Fruit fly (Drosophila melanogaster): Measurements from ENCODE around the gene CG43815.

The CG43815 gene

DNA sequence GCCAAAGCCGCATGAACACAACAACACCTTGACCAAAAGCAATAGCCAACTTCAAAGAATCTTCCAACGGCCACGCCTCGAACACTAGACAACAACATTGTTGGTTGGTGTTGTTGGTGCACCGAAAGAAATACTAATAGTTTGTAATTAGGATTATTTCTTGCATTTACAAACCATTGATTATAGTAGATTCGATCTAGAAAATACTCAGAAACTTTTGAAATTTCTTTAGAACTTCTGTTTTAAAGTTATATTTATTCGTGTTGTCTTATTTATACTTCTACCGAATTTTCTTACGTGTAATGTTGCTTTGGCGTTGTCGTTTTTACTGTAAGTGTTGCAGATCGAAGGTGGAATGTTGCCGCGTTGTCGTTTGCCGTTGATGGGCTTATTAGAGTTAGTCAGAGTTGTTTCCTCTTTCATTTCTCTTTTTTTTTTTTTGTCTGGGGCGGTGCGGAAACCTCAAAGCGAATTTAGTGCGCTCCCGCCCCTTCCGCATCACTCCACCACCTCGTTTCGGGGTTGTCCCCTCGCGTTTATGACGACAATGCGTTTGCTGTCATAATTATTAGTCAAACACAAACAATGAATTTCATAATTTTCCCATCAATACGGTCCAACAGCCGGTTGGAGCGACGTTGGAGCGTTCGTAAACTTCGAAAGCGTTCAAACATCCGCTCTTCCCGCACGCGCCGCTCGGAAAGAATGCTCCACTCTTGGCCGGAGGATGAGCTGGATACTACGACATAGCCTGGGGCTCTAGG lies at the start of gene CG43815:
CG43815 (plus strand) TSS at position 532 of the 764 bp plus-strand sequence.
- no peak for TF ChIP-seq noc (tag; optimal IDR thresholded peaks at IDR 0.05)

dm6 chr2L:3530186-3530832 lies 45.7 kb upstream of the CG43815 start, which contains the start of the genes Spindly and IFT57:
Gene Spindly, minus strand, starts transcription at chr2L:3530317.
Gene IFT57, plus strand, starts transcription at chr2L:3530789.
- no peak for TF ChIP-seq noc (tag; optimal IDR thresholded peaks at IDR 0.05)

- no peak for TF ChIP-seq noc (tag; optimal IDR thresholded peaks at IDR 0.05)
Measured at dm6 chr2L:3532973-3533525, 43.0 kb upstream of the CG43815 start.

dm6 chr2L:3534227-3534842 lies 41.7 kb upstream of the CG43815 start:
- peak; percentile 10 for TF ChIP-seq noc (tag; optimal IDR thresholded peaks at IDR 0.05)

- TF ChIP-seq noc (tag; optimal IDR thresholded peaks at IDR 0.05) = no peak
Measured at dm6 chr2L:3538564-3539411, 37.2 kb upstream of the CG43815 start, which contains the start of gene drm. Gene drm, plus strand, starts transcription at chr2L:3539247.

- no peak for TF ChIP-seq noc (tag; optimal IDR thresholded peaks at IDR 0.05)
Measured at dm6 chr2L:3539412-3539743, 36.6 kb upstream of the CG43815 start.

DNA sequence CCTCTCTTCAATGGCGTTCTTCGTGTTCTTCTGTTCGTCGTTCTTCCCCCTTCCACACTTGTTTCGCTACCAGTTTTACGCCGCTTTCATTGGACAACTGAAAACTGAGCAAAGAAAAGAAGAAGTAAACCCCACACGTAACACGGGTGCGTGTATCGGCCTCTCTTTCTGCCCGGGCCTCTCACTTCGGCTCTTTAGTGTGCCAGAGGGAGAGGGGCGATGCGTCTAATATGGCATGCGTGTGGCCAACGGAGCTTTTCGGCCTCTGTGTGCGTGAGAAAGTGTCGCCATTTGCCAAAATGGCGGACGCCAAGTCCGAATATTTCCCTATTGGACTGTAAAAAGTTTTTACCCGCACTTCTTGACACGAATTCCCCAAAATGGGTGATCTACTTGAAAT lies 36.0 kb upstream of the CG43815 start:
- TF ChIP-seq noc (tag; optimal IDR thresholded peaks at IDR 0.05) = no peak

DNA sequence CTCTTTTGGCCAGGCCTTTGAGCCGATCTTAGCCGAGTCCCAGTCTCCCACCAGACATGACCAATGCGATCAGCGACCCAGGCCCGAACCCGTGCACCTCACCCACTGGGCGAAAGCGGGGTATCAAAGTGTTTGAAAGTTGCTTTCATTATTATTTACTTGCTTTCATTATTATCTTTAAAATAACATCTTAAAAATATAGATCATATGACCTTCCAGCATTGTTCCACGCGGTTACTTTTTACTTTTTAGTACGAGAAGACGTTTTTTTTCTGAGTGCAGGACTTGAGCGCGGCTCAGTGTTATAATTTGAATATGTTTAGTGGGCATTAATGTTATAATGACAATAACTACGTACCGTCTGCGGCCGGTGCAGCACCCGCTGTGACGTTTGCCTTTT lies 32.9 kb upstream of the CG43815 start:
- TF ChIP-seq noc (tag; optimal IDR thresholded peaks at IDR 0.05) = no peak

dm6 chr2L:3545033-3545666 lies 30.9 kb upstream of the CG43815 start:
- TF ChIP-seq noc (tag; optimal IDR thresholded peaks at IDR 0.05) = no peak

DNA sequence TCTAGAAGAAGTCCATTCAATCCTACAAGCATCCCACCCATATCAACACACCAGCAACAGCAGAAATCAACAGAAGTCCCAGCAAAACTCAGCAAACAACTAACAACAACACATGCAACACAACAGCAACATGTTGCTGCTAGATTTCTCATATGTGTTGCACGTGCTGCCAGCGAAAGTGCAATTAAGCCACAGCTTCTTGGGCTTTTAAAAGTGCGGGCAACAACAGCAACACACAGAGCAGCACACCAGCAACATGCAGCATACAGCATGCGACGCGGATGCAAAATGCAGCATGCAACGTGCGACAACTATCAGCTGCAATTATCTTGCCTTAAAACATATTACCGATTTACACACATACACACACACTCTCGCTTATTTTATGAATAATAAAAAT lies 28.5 kb upstream of the CG43815 start:
- TF ChIP-seq noc (tag; optimal IDR thresholded peaks at IDR 0.05) = no peak

- TF ChIP-seq noc (tag; optimal IDR thresholded peaks at IDR 0.05) = no peak
Measured at dm6 chr2L:3548879-3549278, 27.1 kb upstream of the CG43815 start.

DNA sequence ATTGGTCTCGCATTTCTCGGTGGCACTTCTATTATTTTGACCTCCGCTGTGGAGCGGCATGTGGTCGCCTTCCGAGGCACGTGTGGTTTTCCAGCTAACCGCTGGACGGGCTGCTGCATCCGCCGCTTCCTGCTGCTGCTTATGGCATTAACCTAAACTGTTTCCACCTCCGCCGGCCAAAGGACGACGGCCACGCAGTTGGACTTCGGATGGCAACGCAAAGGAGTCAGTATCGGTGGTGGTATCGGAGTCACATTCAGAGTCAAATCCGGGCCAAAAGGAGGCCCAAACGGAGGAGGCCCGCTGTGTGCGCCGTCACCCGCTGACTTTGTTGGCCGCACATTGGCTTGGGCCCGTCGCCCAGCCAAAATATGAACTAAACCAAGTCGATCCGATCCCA lies 26.3 kb upstream of the CG43815 start:
- no peak for TF ChIP-seq noc (tag; optimal IDR thresholded peaks at IDR 0.05)

- no peak for TF ChIP-seq noc (tag; optimal IDR thresholded peaks at IDR 0.05)
Measured at dm6 chr2L:3550583-3550982, 25.4 kb upstream of the CG43815 start.

DNA sequence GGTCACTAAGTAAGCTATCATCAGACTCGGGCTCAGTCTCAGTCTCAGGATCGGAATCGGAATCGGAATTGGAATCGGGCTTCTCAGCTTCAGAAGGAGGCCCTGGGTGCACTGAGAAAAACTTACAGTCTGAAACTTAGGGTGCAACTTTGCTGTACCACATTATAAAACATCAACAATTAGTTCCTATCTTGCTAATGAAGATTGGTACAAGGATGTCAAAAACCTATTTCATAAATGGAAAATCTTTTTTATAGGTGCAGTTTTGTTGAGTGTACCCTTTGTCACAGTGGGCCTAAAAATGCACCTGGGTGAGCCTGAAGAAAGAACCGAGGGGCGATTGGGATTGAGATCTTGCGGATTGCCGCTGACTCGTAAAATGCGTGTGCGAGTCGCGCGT lies 23.2 kb upstream of the CG43815 start:
- TF ChIP-seq noc (tag; optimal IDR thresholded peaks at IDR 0.05) = no peak

DNA sequence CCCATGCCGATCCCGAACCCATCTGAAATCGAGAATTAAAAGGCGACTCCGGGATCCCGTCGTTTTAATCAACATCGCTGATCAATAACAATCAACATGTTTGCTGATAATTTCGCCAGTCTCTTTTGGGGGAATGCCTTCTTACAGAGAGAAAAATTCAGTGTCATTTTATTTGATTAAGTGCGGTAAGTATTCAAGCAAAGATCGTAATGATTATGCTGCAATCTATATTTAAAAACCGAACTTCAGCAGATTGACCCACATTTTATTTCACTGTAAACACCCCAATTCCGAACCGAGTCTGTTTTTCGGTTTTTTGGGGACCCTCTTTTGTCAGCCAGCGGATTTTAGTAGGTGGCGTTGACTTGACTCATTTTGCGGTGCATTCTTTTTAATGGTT lies 22.1 kb upstream of the CG43815 start:
- no peak for TF ChIP-seq noc (tag; optimal IDR thresholded peaks at IDR 0.05)

Measured in whole organism, larva.